Worm (Caenorhabditis elegans) whole organism, L3 larva: Measurements from ENCODE around the gene nspd-5.
"Not testable (repeated sequence)": the region's sequence is repeated elsewhere in the genome, so short reads cannot be mapped to it uniquely, and the experiment has no call there.

ENCODE experiments used
- R02D3.7 ChIP-seq: fragments of 150-350 bp; optimal IDR thresholded peaks from 2 replicates; lab custom pipeline; 2014; ENCODE audit warnings: missing biosample characterization, missing genetic modification characterization
- aly-2 ChIP-seq: fragments of 150-350 bp; optimal IDR thresholded peaks from 2 replicates; lab custom pipeline; 2014; ENCODE audit warnings: missing biosample characterization, missing genetic modification characterization
- ama-1 ChIP-seq: fragments of 150-350 bp; optimal IDR thresholded peaks from 2 replicates; lab custom pipeline; 2018
- ceh-28 ChIP-seq: fragments of 150-350 bp; optimal IDR thresholded peaks from 2 replicates; lab custom pipeline; 2014; ENCODE audit warnings: missing biosample characterization, missing genetic modification reagents, missing genetic modification characterization
- ceh-82 ChIP-seq: fragments of 150-350 bp; optimal IDR thresholded peaks from 2 replicates; lab custom pipeline; 2014; ENCODE audit warnings: missing biosample characterization, missing genetic modification characterization
- daf-12 ChIP-seq: fragments of 150-350 bp; optimal IDR thresholded peaks from 2 replicates; lab custom pipeline; 2014; ENCODE audit warnings: missing biosample characterization, missing genetic modification reagents, missing genetic modification characterization
- egl-5 ChIP-seq: fragments of 150-350 bp; optimal IDR thresholded peaks from 2 replicates; lab custom pipeline; 2017; ENCODE audit warnings: missing biosample characterization, missing genetic modification reagents, missing genetic modification characterization, inconsistent platforms
- elt-2 ChIP-seq: sonication (generic microtip); optimal IDR thresholded peaks from 2 replicates; lab custom pipeline; 2016; ENCODE audit warnings: missing genetic modification reagents, mild to moderate bottlenecking, missing genetic modification characterization, missing compliant biosample characterization
- eor-1 ChIP-seq, 2 experiments: fragments of 150-350 bp; optimal IDR thresholded peaks; 2 replicates each; lab custom pipeline; 2014 to 2018; ENCODE audit warnings: missing biosample characterization in 2 of 2, missing genetic modification characterization in 2 of 2
- hmg-11 ChIP-seq: sonication (generic microtip); optimal IDR thresholded peaks from 2 replicates; lab custom pipeline; 2016; ENCODE audit warnings: missing genetic modification characterization, missing compliant biosample characterization
- jun-1 ChIP-seq: fragments of 150-350 bp; optimal IDR thresholded peaks from 2 replicates; lab custom pipeline; 2014; ENCODE audit warnings: missing biosample characterization, missing genetic modification reagents, missing genetic modification characterization
- lin-15B ChIP-seq: fragments of 150-350 bp; optimal IDR thresholded peaks from 2 replicates; lab custom pipeline; 2014; ENCODE audit warnings: missing biosample characterization, missing genetic modification characterization
- lin-39 ChIP-seq: fragments of 150-350 bp; optimal IDR thresholded peaks from 2 replicates; lab custom pipeline; 2018; ENCODE audit warnings: missing biosample characterization, missing genetic modification reagents, missing genetic modification characterization
- lsy-12 ChIP-seq: sonication (generic microtip); optimal IDR thresholded peaks from 2 replicates; lab custom pipeline; 2016; ENCODE audit warnings: mild to moderate bottlenecking, missing genetic modification characterization, missing compliant biosample characterization
- nfya-1 ChIP-seq: sonication (generic microtip); optimal IDR thresholded peaks from 2 replicates; lab custom pipeline; 2017; ENCODE audit warnings: missing genetic modification characterization, mild to moderate bottlenecking, missing compliant biosample characterization, antibody characterized with exemption, moderate library complexity; ENCODE audit not compliant: insufficient read depth
- nhr-12 ChIP-seq: fragments of 150-350 bp; optimal IDR thresholded peaks from 2 replicates; lab custom pipeline; 2014; ENCODE audit warnings: missing biosample characterization, missing genetic modification characterization
- nhr-23 ChIP-seq: fragments of 150-350 bp; optimal IDR thresholded peaks from 2 replicates; lab custom pipeline; 2014; ENCODE audit warnings: missing biosample characterization, missing genetic modification reagents, missing genetic modification characterization
- nhr-237 ChIP-seq: fragments of 150-350 bp; optimal IDR thresholded peaks from 2 replicates; lab custom pipeline; 2014; ENCODE audit warnings: missing biosample characterization, missing genetic modification characterization
- nhr-28 ChIP-seq: fragments of 150-350 bp; optimal IDR thresholded peaks from 2 replicates; lab custom pipeline; 2014; ENCODE audit warnings: missing biosample characterization, missing genetic modification characterization
- nhr-43 ChIP-seq: sonication (generic microtip); optimal IDR thresholded peaks from 2 replicates; lab custom pipeline; 2016; ENCODE audit warnings: mild to moderate bottlenecking, missing genetic modification characterization, missing compliant biosample characterization; ENCODE audit not compliant: poor library complexity, severe bottlenecking
- nhr-76 ChIP-seq: fragments of 150-350 bp; sonication (generic microtip); optimal IDR thresholded peaks from 5 replicates; lab custom pipeline; 2014; ENCODE audit warnings: missing biosample characterization, missing genetic modification characterization
- nhr-77 ChIP-seq: fragments of 150-350 bp; optimal IDR thresholded peaks from 2 replicates; lab custom pipeline; 2014; ENCODE audit warnings: missing biosample characterization, missing genetic modification characterization
- pha-4 ChIP-seq: fragments of 150-350 bp; optimal IDR thresholded peaks from 2 replicates; lab custom pipeline; 2014; ENCODE audit warnings: missing biosample characterization, missing genetic modification reagents, missing genetic modification characterization
- pqm-1 ChIP-seq: fragments of 150-350 bp; optimal IDR thresholded peaks from 2 replicates; lab custom pipeline; 2017; ENCODE audit warnings: missing biosample characterization, missing genetic modification characterization, inconsistent platforms
- tbx-2 ChIP-seq: sonication (generic microtip); optimal IDR thresholded peaks from 2 replicates; lab custom pipeline; 2016; ENCODE audit warnings: mild to moderate bottlenecking, missing genetic modification characterization, missing compliant biosample characterization
- unc-39 ChIP-seq: sonication (generic microtip); optimal IDR thresholded peaks from 4 replicates; lab custom pipeline; 2017; ENCODE audit warnings: missing biosample characterization, missing genetic modification characterization
- zag-1 ChIP-seq: fragments of 150-350 bp; optimal IDR thresholded peaks from 2 replicates; lab custom pipeline; 2014; ENCODE audit warnings: missing biosample characterization, missing genetic modification characterization
- ztf-11 ChIP-seq: fragments of 150-350 bp; optimal IDR thresholded peaks from 2 replicates; lab custom pipeline; 2014; ENCODE audit warnings: missing biosample characterization, missing genetic modification characterization

The nspd-5 gene

ce11 chrII:4849885-4850284 is 10.3 kb downstream of the nspd-5 start, which contains the start of gene T23B7.3:
Gene T23B7.3 (plus strand): TSS chrII:4850185.
- TF ChIP-seq nhr-23 (tag; lab: Kevin White, UChicago) = no peak
- TF ChIP-seq lsy-12 (tag; lab: Kevin White, UChicago) = no peak
- TF ChIP-seq pha-4 (tag; lab: Kevin White, UChicago) = no peak
- no peak for TF ChIP-seq eor-1 (tag; optimal IDR thresholded peaks at IDR 0.05; lab: Kevin White, UChicago)

- TF ChIP-seq jun-1; lin-39 (tag; lab: Kevin White, UChicago); zag-1 (tag; lab: Kevin White, UChicago): not testable (repeated sequence)
These were observed 18.0 kb downstream of the nspd-5 start, which contains the start of the genes T23B7.2 and nspd-4 for ce11 chrII:4842143-4842658. Gene T23B7.2 (minus strand): TSS chrII:4842243. Gene nspd-4 (plus strand): TSS chrII:4842608.

- TF ChIP-seq ama-1 (lab: Kevin White, UChicago) (no peak), ceh-82 (tag; lab: Kevin White, UChicago) (no peak), unc-39 (no peak)
These were observed 22.5 kb downstream of the nspd-5 start, which contains the start of gene C33F10.12 for ce11 chrII:4837659-4838058. Gene C33F10.12 (minus strand): TSS chrII:4837759.

- TF ChIP-seq elt-2 (tag; lab: Kevin White, UChicago) = no peak
- no peak for TF ChIP-seq ztf-11 (tag; lab: Kevin White, UChicago)
- TF ChIP-seq ceh-82 (tag; lab: Kevin White, UChicago) = no peak
- no peak for TF ChIP-seq ama-1 (lab: Kevin White, UChicago)
- no peak for TF ChIP-seq tbx-2
- no peak for TF ChIP-seq hmg-11 (tag; lab: Kevin White, UChicago)
- no peak for TF ChIP-seq nhr-43 (tag; lab: Kevin White, UChicago)
- TF ChIP-seq zag-1 (tag; lab: Kevin White, UChicago) = no peak
- no peak for TF ChIP-seq nhr-76 (tag; lab: Kevin White, UChicago)
- no peak for TF ChIP-seq jun-1
- no peak for TF ChIP-seq nhr-12 (tag; lab: Kevin White, UChicago)
- no peak for TF ChIP-seq lin-15B (tag; lab: Kevin White, UChicago)
- TF ChIP-seq nhr-237 (tag; lab: Kevin White, UChicago) = no peak
- TF ChIP-seq aly-2 (tag; lab: Kevin White, UChicago) = no peak
- TF ChIP-seq R02D3.7 (tag; lab: Kevin White, UChicago) = no peak
- no peak for TF ChIP-seq nhr-28 (tag; lab: Kevin White, UChicago)
- TF ChIP-seq pqm-1 (tag; lab: Kevin White, UChicago) = no peak
- no peak for TF ChIP-seq egl-5 (tag; lab: Kevin White, UChicago)
- no peak for TF ChIP-seq lsy-12 (tag; lab: Kevin White, UChicago)
- TF ChIP-seq eor-1 (tag; optimal IDR thresholded peaks at IDR 0.05; lab: Kevin White, UChicago) = no peak
These were observed 25.4 kb downstream of the nspd-5 start, which contains the start of the genes C33F10.11 and C33F10.1 for ce11 chrII:4834761-4835160. Gene C33F10.11 (minus strand): TSS chrII:4834861. Gene C33F10.1 (plus strand): TSS chrII:4835023.

- TF ChIP-seq lin-15B (tag; lab: Kevin White, UChicago) = peak; percentile 40
- peak; percentile 5 for TF ChIP-seq ceh-28 (tag; lab: Kevin White, UChicago)
- no peak for TF ChIP-seq ama-1 (lab: Kevin White, UChicago)
- TF ChIP-seq nfya-1 (tag; lab: Kevin White, UChicago) = peak; percentile 63
These were observed 32.2 kb downstream of the nspd-5 start, which contains the start of the genes fbxb-88 and tbck-1 for ce11 chrII:4827734-4828609. Gene fbxb-88 (minus strand): TSS chrII:4827884. Gene tbck-1 (plus strand): TSS chrII:4828559.

- TF ChIP-seq daf-12; egl-5 (tag; lab: Kevin White, UChicago); nhr-77 (tag; lab: Kevin White, UChicago): not testable (repeated sequence)
These were observed 35.0 kb downstream of the nspd-5 start, which contains the start of the genes C33F10.8 and msp-40 for ce11 chrII:4825133-4825532. Gene C33F10.8 (minus strand): TSS chrII:4825233. Gene msp-40 (plus strand): TSS chrII:4825414.
